Worm (Caenorhabditis elegans) whole organism, early embryonic: ENCODE data around the gene rib-1.

ENCODE experiments used
- aly-1 ChIP-seq: sonication (generic microtip); optimal IDR thresholded peaks from 2 replicates; lab custom pipeline; 2016; ENCODE audit warnings: missing genetic modification characterization, missing compliant biosample characterization
- ama-1 ChIP-seq: fragments of 150-350 bp; optimal IDR thresholded peaks from 2 replicates; lab custom pipeline; 2014
- ceh-13 ChIP-seq: fragments of 200-800 bp; sonication (Bioruptor generic); optimal IDR thresholded peaks from 2 replicates; lab custom pipeline; 2018; ENCODE audit warnings: mild to moderate bottlenecking, missing genetic modification characterization, missing compliant biosample characterization
- ceh-36 ChIP-seq: sonication (generic microtip); optimal IDR thresholded peaks from 2 replicates; lab custom pipeline; 2016; ENCODE audit warnings: missing genetic modification characterization, inconsistent platforms, missing compliant biosample characterization
- flt-1 ChIP-seq: fragments of 200-800 bp; sonication (Bioruptor generic); IDR thresholded peaks from 2 replicates; pipeline ENCODE4 v1.3.6; 2022; ENCODE audit warnings: missing genetic modification characterization, missing compliant biosample characterization
- hnd-1 ChIP-seq: sonication (generic microtip); optimal IDR thresholded peaks from 2 replicates; lab custom pipeline; 2016; ENCODE audit warnings: missing genetic modification characterization, missing compliant biosample characterization
- scrt-1 ChIP-seq: fragments of 200-800 bp; sonication (Bioruptor generic); IDR thresholded peaks from 2 replicates; pipeline ENCODE4 v1.3.6; 2022; ENCODE audit warnings: missing genetic modification characterization, missing compliant biosample characterization
- tbx-11 ChIP-seq: fragments of 200-800 bp; sonication (Bioruptor generic); IDR thresholded peaks from 2 replicates; pipeline ENCODE4 v1.3.6; 2022; ENCODE audit warnings: missing genetic modification characterization, missing compliant biosample characterization

DNA sequence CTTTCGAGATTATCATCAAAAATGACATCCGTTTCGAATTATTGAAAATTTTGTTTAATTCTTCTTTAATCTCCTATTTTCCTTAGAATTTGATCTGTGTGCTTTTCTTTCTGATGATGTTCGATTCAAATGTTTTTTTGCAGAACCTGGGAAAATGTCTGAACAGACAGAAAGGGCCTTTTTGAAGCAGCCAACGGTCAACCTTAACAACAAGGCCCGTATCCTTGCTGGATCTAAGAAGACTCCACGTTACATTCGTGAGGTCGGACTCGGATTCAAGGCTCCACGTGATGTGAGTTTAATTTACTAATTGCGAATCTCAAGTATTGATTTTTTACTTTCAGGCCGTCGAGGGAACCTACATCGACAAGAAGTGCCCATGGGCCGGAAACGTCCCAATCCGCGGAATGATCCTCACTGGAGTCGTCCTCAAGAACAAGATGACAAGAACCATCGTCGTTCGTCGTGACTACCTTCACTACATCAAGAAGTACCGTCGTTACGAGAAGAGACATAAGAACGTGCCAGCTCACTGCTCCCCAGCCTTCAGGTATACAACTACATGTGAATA lies 24.0 kb downstream of the rib-1 start, which contains the start of gene rps-11:
- TF ChIP-seq flt-1 (GFP tag; lab: Robert Waterston, UW) (no peak), tbx-11 (GFP tag; lab: Robert Waterston, UW) (no peak), hnd-1 (no peak), scrt-1 (no peak), ama-1 (lab: Kevin White, UChicago) (no peak), ceh-13 (GFP tag; lab: Kevin White, UChicago) (no peak), aly-1 (no peak), ceh-36 (tag; lab: Kevin White, UChicago) (no peak)
